Fruit fly (Drosophila melanogaster) whole organism, wandering third instar larva: ENCODE data around the gene pelo.

Experiments
- CG9705 ChIP-seq: fragments of 200-800 bp; sonication (Bioruptor generic); optimal IDR thresholded peaks from 2 replicates; lab custom pipeline; 2018; ENCODE audit warnings: missing biosample characterization, mild to moderate bottlenecking, missing genetic modification characterization
- Dfd ChIP-seq: fragments of >200 bp; optimal IDR thresholded peaks from 2 replicates; lab custom pipeline; 2017; ENCODE audit warnings: missing biosample characterization, missing genetic modification characterization
- N ChIP-seq: fragments of >200 bp; optimal IDR thresholded peaks from 2 replicates; lab custom pipeline; 2018; ENCODE audit warnings: missing biosample characterization, missing external identifiers, missing genetic modification characterization
- OdsH ChIP-seq: fragments of 200-800 bp; sonication (Bioruptor generic); optimal IDR thresholded peaks from 2 replicates; lab custom pipeline; 2016; ENCODE audit warnings: missing biosample characterization, mild to moderate bottlenecking, missing genetic modification characterization
- Vsx2 ChIP-seq: fragments of 200-300, 225-300 bp; sonication (Bioruptor generic); optimal IDR thresholded peaks from 2 replicates; lab custom pipeline; 2018; ENCODE audit warnings: missing biosample characterization, missing genetic modification characterization; ENCODE audit not compliant: partially characterized antibody
- dmrt93B ChIP-seq: fragments of 200-800 bp; sonication (Bioruptor generic); optimal IDR thresholded peaks from 2 replicates; lab custom pipeline; 2018; ENCODE audit warnings: missing biosample characterization, mild to moderate bottlenecking, missing genetic modification characterization
- foxo ChIP-seq, 2 experiments: fragments of 200-800 bp; sonication (Bioruptor generic); optimal IDR thresholded peaks; 2 replicates in 1 of 2; 3 replicates in 1 of 2; lab custom pipeline; 2016 to 2017; ENCODE audit warnings: missing biosample characterization in 2 of 2, missing genetic modification characterization in 2 of 2
- jim ChIP-seq: fragments of 175-275, 200-325 bp; sonication (Bioruptor generic); optimal IDR thresholded peaks from 2 replicates; lab custom pipeline; 2016; ENCODE audit warnings: missing biosample characterization, mild to moderate bottlenecking, missing genetic modification characterization
- pan ChIP-seq: fragments of >200 bp; optimal IDR thresholded peaks from 2 replicates; lab custom pipeline; 2017
- psq ChIP-seq: fragments of 200-800 bp; sonication (Bioruptor generic); optimal IDR thresholded peaks from 3 replicates; lab custom pipeline; 2017; ENCODE audit warnings: missing biosample characterization, mild to moderate bottlenecking, missing genetic modification characterization, moderate library complexity
- sage ChIP-seq: fragments of 200-800 bp; sonication (Bioruptor generic); optimal IDR thresholded peaks from 2 replicates; lab custom pipeline; 2016; ENCODE audit warnings: missing biosample characterization, mild to moderate bottlenecking, missing genetic modification characterization
- usp ChIP-seq: fragments of >200 bp; optimal IDR thresholded peaks from 2 replicates; lab custom pipeline; 2017; ENCODE audit warnings: missing biosample characterization, missing genetic modification characterization
- woc ChIP-seq: sonication (Bioruptor generic); optimal IDR thresholded peaks from 2 replicates; lab custom pipeline; 2016; ENCODE audit warnings: missing biosample characterization, mild to moderate bottlenecking, missing genetic modification characterization

DNA sequence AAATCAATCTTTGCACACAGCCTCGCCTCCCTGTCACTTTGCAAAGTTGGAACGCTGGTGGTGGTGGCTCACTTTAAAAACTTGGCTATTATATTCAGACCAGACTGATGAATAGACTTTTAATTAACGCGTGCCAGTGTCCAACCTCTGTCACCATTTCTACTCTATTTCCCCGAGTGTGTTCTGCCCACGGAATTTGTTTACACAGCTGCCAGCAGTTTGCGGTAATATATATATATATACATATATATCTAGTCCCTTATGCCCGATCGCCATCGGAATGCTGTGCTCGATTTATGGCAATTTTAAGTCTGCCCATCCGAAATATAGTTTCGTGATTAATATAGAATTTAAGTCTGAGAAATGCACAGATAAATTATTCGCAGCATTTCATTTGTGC lies 20.8 kb upstream of the pelo start:
- TF ChIP-seq Dfd (GFP tag; lab: Kevin White, UChicago) (no peak), N (GFP tag; lab: Kevin White, UChicago) (no peak), foxo (GFP tag; optimal IDR thresholded peaks at IDR 0.05; lab: Kevin White, UChicago) (no peak), jim (no peak), Vsx2 (GFP tag; lab: Kevin White, UChicago) (no peak), dmrt93B (no peak), usp (GFP tag; lab: Kevin White, UChicago) (no peak), psq (GFP tag; lab: Kevin White, UChicago) (no peak), pan (lab: Kevin White, UChicago) (no peak), CG9705 (GFP tag; lab: Kevin White, UChicago) (no peak), OdsH (GFP tag; lab: Kevin White, UChicago) (no peak), woc (no peak), sage (no peak)
